Worm (Caenorhabditis elegans): Measurements from ENCODE around the gene C16A11.7.

ce11 chrII:4209071-4209747, 47.5 kb downstream of the C16A11.7 start, which contains the start of gene F31D5.6:
- TF ChIP-seq fkh-10 (GFP tag; optimal IDR thresholded peaks at IDR 0.05) (no peak), ztf-16 (tag; optimal IDR thresholded peaks at IDR 0.05) (no peak), odd-2 (tag; optimal IDR thresholded peaks at IDR 0.05) (no peak), unc-86 (tag; optimal IDR thresholded peaks at IDR 0.05) (no peak), pqm-1 (tag; optimal IDR thresholded peaks at IDR 0.05) (no peak), T23F11.4 (GFP tag; optimal IDR thresholded peaks at IDR 0.05) (no peak), elt-2 (tag; optimal IDR thresholded peaks at IDR 0.05) (no peak), dve-1 (tag; optimal IDR thresholded peaks at IDR 0.05) (no peak), dmd-4 (tag; optimal IDR thresholded peaks at IDR 0.05; ENCODE audit: borderline replicate concordance) (no peak), ceh-24 (tag; optimal IDR thresholded peaks at IDR 0.05) (no peak), pat-9 (tag; optimal IDR thresholded peaks at IDR 0.05) (no peak)

Measured in whole organism, late embryonic.